Worm (Caenorhabditis elegans) whole organism, mixed stage, embryonic: ENCODE data around the gene R02D5.24.

Experiments used
- elt-1 ChIP-seq: sonication (generic microtip); optimal IDR thresholded peaks from 2 replicates; lab custom pipeline; 2017; ENCODE audit warnings: missing genetic modification characterization, mild to moderate bottlenecking, missing compliant biosample characterization, antibody characterized with exemption, moderate library complexity, borderline replicate concordance; ENCODE audit not compliant: insufficient read depth
- elt-3 ChIP-seq: fragments of 150-350 bp; optimal IDR thresholded peaks from 2 replicates; lab custom pipeline; 2014; ENCODE audit warnings: missing biosample characterization, missing genetic modification characterization
- flh-1 ChIP-seq: fragments of 200-800 bp; sonication (Bioruptor generic); optimal IDR thresholded peaks from 2 replicates; lab custom pipeline; 2018; ENCODE audit warnings: mild to moderate bottlenecking, missing genetic modification characterization, moderate library complexity, missing compliant biosample characterization
- hlh-1 ChIP-seq: fragments of 150-350 bp; optimal IDR thresholded peaks from 2 replicates; lab custom pipeline; 2014; ENCODE audit warnings: missing biosample characterization, missing genetic modification reagents, missing genetic modification characterization
- lin-13 ChIP-seq: fragments of 150-350 bp; optimal IDR thresholded peaks from 2 replicates; lab custom pipeline; 2014; ENCODE audit warnings: missing biosample characterization, missing genetic modification characterization
- lsy-2 ChIP-seq: fragments of 150-350 bp; optimal IDR thresholded peaks from 2 replicates; lab custom pipeline; 2014; ENCODE audit warnings: missing biosample characterization, missing genetic modification characterization
- mep-1 ChIP-seq: fragments of 150-350 bp; optimal IDR thresholded peaks from 2 replicates; lab custom pipeline; 2017; ENCODE audit warnings: missing biosample characterization, missing genetic modification reagents, missing genetic modification characterization, inconsistent platforms
- nhr-12 ChIP-seq: fragments of 150-350 bp; optimal IDR thresholded peaks from 2 replicates; lab custom pipeline; 2014; ENCODE audit warnings: missing biosample characterization, missing genetic modification characterization
- nhr-28 ChIP-seq: fragments of 150-350 bp; optimal IDR thresholded peaks from 2 replicates; lab custom pipeline; 2014; ENCODE audit warnings: missing biosample characterization, missing genetic modification characterization
- pha-4 ChIP-seq: fragments of 150-350 bp; optimal IDR thresholded peaks from 2 replicates; lab custom pipeline; 2018; ENCODE audit warnings: missing biosample characterization, missing genetic modification reagents, missing genetic modification characterization
- sptf-1 ChIP-seq: sonication (generic microtip); optimal IDR thresholded peaks from 2 replicates; lab custom pipeline; 2017; ENCODE audit warnings: mild to moderate bottlenecking, missing genetic modification characterization, moderate library complexity, missing compliant biosample characterization
- unc-62 ChIP-seq: fragments of 150-350 bp; optimal IDR thresholded peaks from 2 replicates; lab custom pipeline; 2014; ENCODE audit warnings: missing biosample characterization, missing genetic modification reagents, missing genetic modification characterization

DNA sequence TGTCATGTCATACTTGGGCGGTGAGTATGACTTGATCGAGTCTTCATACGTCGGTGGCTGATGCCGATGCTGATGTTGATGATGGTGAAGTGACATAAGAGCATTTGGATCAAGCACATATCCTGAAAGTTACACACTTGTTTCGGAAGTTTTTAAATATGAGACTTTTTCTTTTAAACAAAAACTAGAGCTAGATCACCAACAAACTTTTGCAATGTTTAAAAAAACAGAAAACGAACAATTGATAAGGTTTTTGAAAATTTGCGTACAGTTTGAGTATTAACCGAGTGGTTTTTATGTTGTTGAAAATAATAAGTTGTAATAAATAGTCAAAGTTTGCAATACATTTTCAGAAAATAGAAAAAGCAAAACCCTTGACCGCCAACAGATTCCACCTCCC, 16.6 kb upstream of the R02D5.24 start, which contains the start of gene R02D5.4:
- no peak for TF ChIP-seq unc-62 (GFP tag; lab: Kevin White, UChicago)
- TF ChIP-seq flh-1, result no peak
- no peak for TF ChIP-seq pha-4
- no peak for TF ChIP-seq sptf-1 (tag; lab: Kevin White, UChicago)
- TF ChIP-seq mep-1 (tag; lab: Kevin White, UChicago), result no peak
- TF ChIP-seq lsy-2, result no peak
- TF ChIP-seq elt-3, result no peak
- TF ChIP-seq lin-13, result no peak
- TF ChIP-seq nhr-12 (tag; lab: Kevin White, UChicago), result no peak
- no peak for TF ChIP-seq nhr-28 (tag; lab: Kevin White, UChicago)
- TF ChIP-seq elt-1, result no peak
- TF ChIP-seq hlh-1 (tag; lab: Kevin White, UChicago), result no peak
